In genomic region chr2L:8239712-8240245, dm6 we compare ENCODE assay signal across 2 fruit fly cellular contexts.
A peak's percentile ranks its signal among the peaks of the same experiment; 100 is the strongest.
TF ChIP-seq lines count a peak whose summit lies in the region.

Gene Pvr (minus strand): TSS chr2L:8239878.

TF ChIP-seq in whole organism, embryonic, 481 proteins besides CTCF, POLR2A, EP300 and RAD21 (continued from another document and continues in another):
- TF ChIP-seq amos (GFP tag; IDR thresholded peaks at IDR 0.05; lab: Robert Waterston, UW; ENCODE audit: partially characterized antibody): peak; percentile 94; the same call in 1 of the 2 replicates
- TF ChIP-seq CG5245 (GFP tag; optimal IDR thresholded peaks at IDR 0.05; lab: Kevin White, UChicago): no peak
- TF ChIP-seq HmgD (GFP tag; optimal IDR thresholded peaks at IDR 0.05; lab: Kevin White, UChicago): no peak
- no peak for TF ChIP-seq Bteb2 (GFP tag; optimal IDR thresholded peaks at IDR 0.05; lab: Kevin White, UChicago)
- no peak for TF ChIP-seq tap (tag; optimal IDR thresholded peaks at IDR 0.05; lab: Kevin White, UChicago)
- no peak for TF ChIP-seq CG10959 (GFP tag; IDR thresholded peaks at IDR 0.05; lab: Robert Waterston, UW)
- no peak for TF ChIP-seq CG15479 (GFP tag; optimal IDR thresholded peaks at IDR 0.05; lab: Kevin White, UChicago)
- TF ChIP-seq CG16779 (GFP tag; IDR thresholded peaks at IDR 0.05; lab: Robert Waterston, UW): no peak
- TF ChIP-seq gt (GFP tag; IDR thresholded peaks at IDR 0.05; lab: Robert Waterston, UW): no peak
- no peak for TF ChIP-seq CG7271 (tag; optimal IDR thresholded peaks at IDR 0.05; lab: Kevin White, UChicago)
- no peak for TF ChIP-seq CG7556 (GFP tag; optimal IDR thresholded peaks at IDR 0.05; lab: Kevin White, UChicago)
- peak; percentile 77 for TF ChIP-seq hkb (optimal IDR thresholded peaks at IDR 0.05; lab: Kevin White, UChicago)
- TF ChIP-seq hkb (GFP tag; IDR thresholded peaks at IDR 0.05; lab: Robert Waterston, UW): no peak
- TF ChIP-seq CG1529 (GFP tag; optimal IDR thresholded peaks at IDR 0.05; lab: Kevin White, UChicago): no peak
- TF ChIP-seq crol (GFP tag; IDR thresholded peaks at IDR 0.05; lab: Robert Waterston, UW): no peak
- TF ChIP-seq schlank (tag; optimal IDR thresholded peaks at IDR 0.05; lab: Kevin White, UChicago): no peak
- no peak for TF ChIP-seq D (optimal IDR thresholded peaks at IDR 0.05; lab: Kevin White, UChicago)
- TF ChIP-seq D (GFP tag; optimal IDR thresholded peaks at IDR 0.05; lab: Kevin White, UChicago): no peak
- TF ChIP-seq CG3163 (GFP tag; optimal IDR thresholded peaks at IDR 0.05; lab: Kevin White, UChicago): no peak
- no peak for TF ChIP-seq CG7839 (tag; optimal IDR thresholded peaks at IDR 0.05; lab: Kevin White, UChicago)
- no peak for TF ChIP-seq peb (GFP tag; IDR thresholded peaks at IDR 0.05; lab: Robert Waterston, UW)
- TF ChIP-seq Sry-β (GFP tag; optimal IDR thresholded peaks at IDR 0.05; lab: Kevin White, UChicago): no peak
- peak; percentile 11 for TF ChIP-seq grn (GFP tag; optimal IDR thresholded peaks at IDR 0.05; lab: Kevin White, UChicago)
- TF ChIP-seq nerfin-2 (GFP tag; IDR thresholded peaks at IDR 0.05; lab: Robert Waterston, UW; ENCODE audit: partially characterized antibody): peak; percentile 89
- peak; percentile 21; the same call in 1 of the 2 replicates for TF ChIP-seq Adf1 (GFP tag; IDR thresholded peaks at IDR 0.05; lab: Robert Waterston, UW)
- TF ChIP-seq CG12942 (GFP tag; optimal IDR thresholded peaks at IDR 0.05; lab: Kevin White, UChicago): no peak
- TF ChIP-seq CG14965 (GFP tag; optimal IDR thresholded peaks at IDR 0.05; lab: Kevin White, UChicago; ENCODE audit: borderline replicate concordance): no peak
- TF ChIP-seq sob (GFP tag; IDR thresholded peaks at IDR 0.05; lab: Robert Waterston, UW): 0 out of 2 replicates have a peak, but pooled peaks have one; percentile 14
- TF ChIP-seq Nf-YA (GFP tag; IDR thresholded peaks at IDR 0.05; lab: Robert Waterston, UW): no peak
- TF ChIP-seq CG3995 (GFP tag; optimal IDR thresholded peaks at IDR 0.05; lab: Kevin White, UChicago): peak; percentile 93
- TF ChIP-seq phol (tag; optimal IDR thresholded peaks at IDR 0.05; lab: Kevin White, UChicago): no peak
- no peak for TF ChIP-seq unpg (GFP tag; optimal IDR thresholded peaks at IDR 0.05; lab: Kevin White, UChicago)
- TF ChIP-seq HLH54F (GFP tag; optimal IDR thresholded peaks at IDR 0.05; lab: Kevin White, UChicago): no peak
- TF ChIP-seq CG17912 (GFP tag; optimal IDR thresholded peaks at IDR 0.05; lab: Kevin White, UChicago): no peak
- TF ChIP-seq fru (optimal IDR thresholded peaks at IDR 0.05; lab: Kevin White, UChicago): no peak
- TF ChIP-seq bowl (GFP tag; IDR thresholded peaks at IDR 0.05; lab: Robert Waterston, UW): no peak
- no peak for TF ChIP-seq Dip2 (GFP tag; IDR thresholded peaks at IDR 0.05; lab: Robert Waterston, UW)
- TF ChIP-seq CG14050 (GFP tag; IDR thresholded peaks at IDR 0.05; lab: Robert Waterston, UW): no peak
- no peak for TF ChIP-seq Aef1 (GFP tag; IDR thresholded peaks at IDR 0.05; lab: Robert Waterston, UW)
- TF ChIP-seq ato (GFP tag; IDR thresholded peaks at IDR 0.05; lab: Robert Waterston, UW; ENCODE audit: partially characterized antibody): peak; percentile 91
- TF ChIP-seq ken (GFP tag; IDR thresholded peaks at IDR 0.05; lab: Robert Waterston, UW): 0 out of 3 replicates have a peak, but pooled peaks have one; percentile 8
- TF ChIP-seq Myb (GFP tag; optimal IDR thresholded peaks at IDR 0.05; lab: Kevin White, UChicago): peak; percentile 97
- TF ChIP-seq CG10274 (GFP tag; optimal IDR thresholded peaks at IDR 0.05; lab: Kevin White, UChicago): no peak
- TF ChIP-seq sqz (GFP tag; optimal IDR thresholded peaks at IDR 0.05; lab: Kevin White, UChicago): no peak
- no peak for TF ChIP-seq CG8765 (GFP tag; IDR thresholded peaks at IDR 0.05; lab: Robert Waterston, UW)
- no peak for TF ChIP-seq CG9727 (GFP tag; optimal IDR thresholded peaks at IDR 0.05; lab: Kevin White, UChicago)
- TF ChIP-seq gsb (GFP tag; IDR thresholded peaks at IDR 0.05; lab: Robert Waterston, UW): no peak
- TF ChIP-seq Gsc (GFP tag; IDR thresholded peaks at IDR 0.05; lab: Robert Waterston, UW): no peak
- no peak for TF ChIP-seq pum (GFP tag; optimal IDR thresholded peaks at IDR 0.05; lab: Kevin White, UChicago)
- TF ChIP-seq Hr3 (GFP tag; optimal IDR thresholded peaks at IDR 0.05; lab: Kevin White, UChicago): no peak
- TF ChIP-seq Atf-2 (GFP tag; optimal IDR thresholded peaks at IDR 0.05; lab: Kevin White, UChicago): no peak
- TF ChIP-seq gcm2 (GFP tag; optimal IDR thresholded peaks at IDR 0.05; lab: Kevin White, UChicago): no peak
- TF ChIP-seq CG13624 (GFP tag; optimal IDR thresholded peaks at IDR 0.05; lab: Kevin White, UChicago): peak; percentile 51
- no peak for TF ChIP-seq pita (GFP tag; optimal IDR thresholded peaks at IDR 0.05; lab: Kevin White, UChicago)
- TF ChIP-seq GATAe (GFP tag; conservative IDR thresholded peaks at IDR 0.05; lab: Robert Waterston, UW): no peak
- TF ChIP-seq Nf-YC (tag; optimal IDR thresholded peaks at IDR 0.05; lab: Kevin White, UChicago): no peak
- TF ChIP-seq C15 (GFP tag; IDR thresholded peaks at IDR 0.05; lab: Robert Waterston, UW): no peak
- peak; percentile 72 for TF ChIP-seq E2f2 (GFP tag; IDR thresholded peaks at IDR 0.05; lab: Robert Waterston, UW)
- TF ChIP-seq CrebB (tag; optimal IDR thresholded peaks at IDR 0.05; lab: Kevin White, UChicago): no peak
- TF ChIP-seq bsh (GFP tag; optimal IDR thresholded peaks at IDR 0.05; lab: Kevin White, UChicago): no peak
- no peak for TF ChIP-seq zf30C (GFP tag; optimal IDR thresholded peaks at IDR 0.05; lab: Kevin White, UChicago)
- no peak for TF ChIP-seq CG8281 (tag; optimal IDR thresholded peaks at IDR 0.05; lab: Kevin White, UChicago)
- no peak for TF ChIP-seq odd (GFP tag; optimal IDR thresholded peaks at IDR 0.05; lab: Kevin White, UChicago)
- TF ChIP-seq zfh2 (GFP tag; optimal IDR thresholded peaks at IDR 0.05; lab: Kevin White, UChicago): no peak
- TF ChIP-seq kah (GFP tag; optimal IDR thresholded peaks at IDR 0.05; lab: Kevin White, UChicago): no peak
- TF ChIP-seq insv (GFP tag; optimal IDR thresholded peaks at IDR 0.05; lab: Kevin White, UChicago): no peak
- no peak for TF ChIP-seq pb (GFP tag; optimal IDR thresholded peaks at IDR 0.05; lab: Kevin White, UChicago)
- TF ChIP-seq CG15601 (tag; optimal IDR thresholded peaks at IDR 0.05; lab: Kevin White, UChicago): peak; percentile 80
- no peak for TF ChIP-seq Sox102F (GFP tag; optimal IDR thresholded peaks at IDR 0.05; lab: Kevin White, UChicago)

TF ChIP-seq in whole organism, prepupa, 60 proteins besides CTCF, POLR2A, EP300 and RAD21 (continued from another document):
- TF ChIP-seq eg (GFP tag; IDR thresholded peaks at IDR 0.05; lab: Robert Waterston, UW) (no peak), lz (GFP tag; optimal IDR thresholded peaks at IDR 0.05; lab: Kevin White, UChicago) (no peak), esn (GFP tag; optimal IDR thresholded peaks at IDR 0.05; lab: Kevin White, UChicago) (no peak), CG31627 (GFP tag; optimal IDR thresholded peaks at IDR 0.05; lab: Kevin White, UChicago) (no peak), dac (GFP tag; optimal IDR thresholded peaks at IDR 0.05; lab: Kevin White, UChicago) (no peak), fd59A (GFP tag; optimal IDR thresholded peaks at IDR 0.05; lab: Kevin White, UChicago) (no peak), Eip93F (GFP tag; optimal IDR thresholded peaks at IDR 0.05; lab: Kevin White, UChicago) (no peak), cyc (GFP tag; optimal IDR thresholded peaks at IDR 0.05; lab: Kevin White, UChicago) (no peak), CG1621 (tag; optimal IDR thresholded peaks at IDR 0.05; lab: Kevin White, UChicago) (no peak), achi (GFP tag; optimal IDR thresholded peaks at IDR 0.05; lab: Kevin White, UChicago) (peak; percentile 14), Sox14 (GFP tag; optimal IDR thresholded peaks at IDR 0.05; lab: Kevin White, UChicago) (no peak), Hr39 (GFP tag; optimal IDR thresholded peaks at IDR 0.05; lab: Kevin White, UChicago) (no peak), pdm3 (GFP tag; optimal IDR thresholded peaks at IDR 0.05; lab: Kevin White, UChicago) (no peak)
